Worm (Caenorhabditis elegans) whole organism, L2 larva: Measurements from ENCODE around the gene rga-3.

Experiments
- F13H6.1 ChIP-seq: sonication (generic microtip); optimal IDR thresholded peaks from 2 replicates; lab custom pipeline; 2016; ENCODE audit warnings: missing genetic modification characterization, missing compliant biosample characterization
- elt-3 ChIP-seq: sonication (generic microtip); optimal IDR thresholded peaks from 2 replicates; lab custom pipeline; 2017; ENCODE audit warnings: missing biosample characterization, missing genetic modification characterization
- lin-11 ChIP-seq: fragments of 150-350 bp; sonication (generic microtip); optimal IDR thresholded peaks from 2 replicates; lab custom pipeline; 2014; ENCODE audit warnings: missing biosample characterization, missing genetic modification characterization, inconsistent platforms, mixed read lengths
- nhr-23 ChIP-seq: fragments of 150-350 bp; optimal IDR thresholded peaks from 2 replicates; lab custom pipeline; 2014; ENCODE audit warnings: missing biosample characterization, missing genetic modification reagents, missing genetic modification characterization
- nhr-237 ChIP-seq: fragments of 150-350 bp; optimal IDR thresholded peaks from 2 replicates; lab custom pipeline; 2014; ENCODE audit warnings: missing biosample characterization, missing genetic modification characterization
- nhr-6 ChIP-seq: fragments of 150-350 bp; optimal IDR thresholded peaks from 2 replicates; lab custom pipeline; 2014; ENCODE audit warnings: missing biosample characterization, missing genetic modification characterization
- unc-39 ChIP-seq: fragments of 150-350 bp; optimal IDR thresholded peaks from 2 replicates; lab custom pipeline; 2014; ENCODE audit warnings: missing biosample characterization, missing genetic modification characterization

DNA sequence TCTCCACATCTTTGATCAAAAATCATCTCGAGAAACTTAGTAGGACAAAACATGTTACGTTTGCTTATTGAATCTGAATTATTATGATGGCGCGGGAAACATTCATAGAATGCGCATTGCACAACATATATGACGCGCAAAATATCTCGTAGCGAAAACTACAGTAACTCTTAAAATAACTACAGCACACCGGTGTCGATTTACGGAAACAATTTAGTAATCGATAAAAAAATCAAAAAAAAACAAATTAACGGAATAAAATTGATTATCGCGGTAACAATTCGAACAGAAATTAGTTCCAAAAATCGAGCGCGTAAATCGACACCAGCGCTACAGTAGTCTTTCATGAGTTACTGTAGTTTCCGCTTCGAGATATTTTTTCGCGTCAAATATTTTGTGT, 4.4 kb downstream of the rga-3 start:
- TF ChIP-seq nhr-6 (tag; lab: Kevin White, UChicago) (no peak), elt-3 (tag; lab: Kevin White, UChicago) (no peak), nhr-23 (tag; lab: Kevin White, UChicago) (no peak), unc-39 (tag; lab: Kevin White, UChicago) (no peak), lin-11 (no peak), nhr-237 (tag; lab: Kevin White, UChicago) (no peak), F13H6.1 (tag; lab: Kevin White, UChicago) (no peak)
